Fruit fly (Drosophila melanogaster) whole organism, prepupa: ENCODE results near the gene CG9624.

Source experiments
- CG10631 ChIP-seq: fragments of 200-800 bp; sonication (Bioruptor generic); optimal IDR thresholded peaks from 2 replicates; lab custom pipeline; 2016; ENCODE audit warnings: missing biosample characterization, missing genetic modification characterization
- CG16779 ChIP-seq: fragments of 200-800 bp; sonication (Bioruptor generic); optimal IDR thresholded peaks from 3 replicates; lab custom pipeline; 2017; ENCODE audit warnings: missing biosample characterization, mild to moderate bottlenecking, missing genetic modification characterization

dm6 chr3R:14220105-14220504 lies 8.8 kb downstream of the CG9624 start, which contains the start of gene CG31326:
- TF ChIP-seq CG16779 (no peak), CG10631 (no peak)
